Worm (Caenorhabditis elegans) whole organism, late embryonic: ENCODE results near the gene clc-13.

Source experiments
- C38D4.7 ChIP-seq: fragments of 200-800 bp; sonication (Bioruptor generic); optimal IDR thresholded peaks from 2 replicates; lab custom pipeline; 2018; ENCODE audit warnings: mild to moderate bottlenecking, missing genetic modification characterization, moderate library complexity, missing compliant biosample characterization
- F13H6.1 ChIP-seq: sonication (generic microtip); optimal IDR thresholded peaks from 2 replicates; lab custom pipeline; 2016; ENCODE audit warnings: missing genetic modification characterization, missing compliant biosample characterization
- K02D7.2 ChIP-seq: sonication (generic microtip); optimal IDR thresholded peaks from 2 replicates; lab custom pipeline; 2017; ENCODE audit warnings: mild to moderate bottlenecking, missing genetic modification characterization, missing compliant biosample characterization
- K09A11.1 ChIP-seq: sonication (generic microtip); optimal IDR thresholded peaks from 2 replicates; lab custom pipeline; 2017; ENCODE audit warnings: antibody characterized with exemption, mild to moderate bottlenecking, missing genetic modification characterization, missing compliant biosample characterization; ENCODE audit not compliant: insufficient read depth
- ahr-1 ChIP-seq: sonication (generic microtip); optimal IDR thresholded peaks from 2 replicates; lab custom pipeline; 2016; ENCODE audit warnings: missing genetic modification characterization, missing compliant biosample characterization
- ceh-14 ChIP-seq: sonication (generic microtip); optimal IDR thresholded peaks from 2 replicates; lab custom pipeline; 2016; ENCODE audit warnings: missing genotype, missing genetic modification characterization, missing compliant biosample characterization
- ceh-18 ChIP-seq: sonication (generic microtip); optimal IDR thresholded peaks from 2 replicates; lab custom pipeline; 2016; ENCODE audit warnings: missing genetic modification characterization, missing compliant biosample characterization
- ceh-19 ChIP-seq: fragments of 200-800 bp; sonication (Bioruptor generic); optimal IDR thresholded peaks from 2 replicates; lab custom pipeline; 2018; ENCODE audit warnings: mild to moderate bottlenecking, missing genetic modification characterization, missing compliant biosample characterization
- ceh-22 ChIP-seq: sonication (generic microtip); optimal IDR thresholded peaks from 2 replicates; lab custom pipeline; 2017; ENCODE audit warnings: missing biosample characterization, missing genetic modification characterization
- ceh-31 ChIP-seq: sonication (generic microtip); optimal IDR thresholded peaks from 2 replicates; lab custom pipeline; 2016; ENCODE audit warnings: missing genetic modification characterization, missing compliant biosample characterization
- ceh-34 ChIP-seq: sonication (generic microtip); optimal IDR thresholded peaks from 2 replicates; lab custom pipeline; 2016; ENCODE audit warnings: mild to moderate bottlenecking, missing genetic modification characterization, missing compliant biosample characterization
- ceh-45 ChIP-seq: fragments of 200-800 bp; sonication (Bioruptor generic); IDR thresholded peaks from 2 replicates; pipeline ENCODE4 v1.3.6; 2022; ENCODE audit warnings: missing genetic modification reagents, missing genetic modification characterization, missing compliant biosample characterization
- ceh-48 ChIP-seq: sonication (generic microtip); optimal IDR thresholded peaks from 2 replicates; lab custom pipeline; 2016; ENCODE audit warnings: missing genetic modification characterization, inconsistent platforms, missing compliant biosample characterization
- dmd-4 ChIP-seq: sonication (generic microtip); optimal IDR thresholded peaks from 2 replicates; lab custom pipeline; 2016; ENCODE audit warnings: borderline replicate concordance, missing genetic modification characterization, missing compliant biosample characterization
- dve-1 ChIP-seq: sonication (generic microtip); optimal IDR thresholded peaks from 2 replicates; lab custom pipeline; 2017; ENCODE audit warnings: antibody characterized with exemption, mild to moderate bottlenecking, missing genetic modification characterization, missing compliant biosample characterization
- elt-2 ChIP-seq: sonication (generic microtip); optimal IDR thresholded peaks from 2 replicates; lab custom pipeline; 2016; ENCODE audit warnings: missing genetic modification reagents, missing genetic modification characterization, missing compliant biosample characterization
- elt-4 ChIP-seq: sonication (generic microtip); optimal IDR thresholded peaks from 2 replicates; lab custom pipeline; 2016; ENCODE audit warnings: missing genetic modification characterization, missing compliant biosample characterization
- ets-4 ChIP-seq: sonication (generic microtip); optimal IDR thresholded peaks from 2 replicates; lab custom pipeline; 2016; ENCODE audit warnings: missing genetic modification characterization, missing compliant biosample characterization
- fax-1 ChIP-seq: sonication (generic microtip); optimal IDR thresholded peaks from 2 replicates; lab custom pipeline; 2016; ENCODE audit warnings: missing genotype, missing genetic modification characterization, missing compliant biosample characterization
- fkh-10 ChIP-seq: fragments of 150-350 bp; optimal IDR thresholded peaks from 2 replicates; lab custom pipeline; 2014; ENCODE audit warnings: missing biosample characterization, missing genetic modification reagents, missing genetic modification characterization
- fkh-6 ChIP-seq: sonication (generic microtip); optimal IDR thresholded peaks from 2 replicates; lab custom pipeline; 2016; ENCODE audit warnings: missing genetic modification characterization, missing compliant biosample characterization
- gmeb-2 ChIP-seq: sonication (generic microtip); optimal IDR thresholded peaks from 2 replicates; lab custom pipeline; 2016; ENCODE audit warnings: missing genetic modification characterization, inconsistent platforms, missing compliant biosample characterization
- hlh-30 ChIP-seq: sonication (generic microtip); optimal IDR thresholded peaks from 2 replicates; lab custom pipeline; 2017; ENCODE audit warnings: antibody characterized with exemption, missing genetic modification characterization, missing compliant biosample characterization; ENCODE audit not compliant: insufficient read depth
- hlh-6 ChIP-seq: sonication (generic microtip); optimal IDR thresholded peaks from 2 replicates; lab custom pipeline; 2016; ENCODE audit warnings: missing genotype, missing genetic modification characterization, missing compliant biosample characterization
- lin-11 ChIP-seq: fragments of 200-800 bp; sonication (Bioruptor generic); optimal IDR thresholded peaks from 2 replicates; lab custom pipeline; 2018; ENCODE audit warnings: mild to moderate bottlenecking, missing genetic modification characterization, missing compliant biosample characterization
- madf-2 ChIP-seq: sonication (generic microtip); optimal IDR thresholded peaks from 2 replicates; lab custom pipeline; 2017; ENCODE audit warnings: missing genetic modification characterization, missing compliant biosample characterization
- nfya-1 ChIP-seq: sonication (generic microtip); optimal IDR thresholded peaks from 2 replicates; lab custom pipeline; 2017; ENCODE audit warnings: missing genetic modification characterization, mild to moderate bottlenecking, missing compliant biosample characterization, antibody characterized with exemption, moderate library complexity
- odd-2 ChIP-seq: sonication (generic microtip); optimal IDR thresholded peaks from 2 replicates; lab custom pipeline; 2017; ENCODE audit warnings: antibody characterized with exemption, mild to moderate bottlenecking, missing genetic modification characterization, missing compliant biosample characterization
- pat-9 ChIP-seq: fragments of 200-800 bp; sonication (Bioruptor generic); optimal IDR thresholded peaks from 2 replicates; lab custom pipeline; 2018; ENCODE audit warnings: mild to moderate bottlenecking, missing genetic modification characterization, moderate library complexity, missing compliant biosample characterization
- pax-1 ChIP-seq: fragments of 150-350 bp; optimal IDR thresholded peaks from 2 replicates; lab custom pipeline; 2014; ENCODE audit warnings: missing biosample characterization, missing genetic modification characterization
- pqm-1 ChIP-seq: sonication (generic microtip); optimal IDR thresholded peaks from 2 replicates; lab custom pipeline; 2016; ENCODE audit warnings: missing genetic modification characterization, missing compliant biosample characterization
- pros-1 ChIP-seq: fragments of 150-350 bp; optimal IDR thresholded peaks from 2 replicates; lab custom pipeline; 2014; ENCODE audit warnings: missing biosample characterization, missing genetic modification reagents, missing genetic modification characterization
- ref-2 ChIP-seq: sonication (generic microtip); optimal IDR thresholded peaks from 2 replicates; lab custom pipeline; 2016; ENCODE audit warnings: missing genetic modification characterization, missing compliant biosample characterization
- rnt-1 ChIP-seq: sonication (generic microtip); optimal IDR thresholded peaks from 2 replicates; lab custom pipeline; 2016; ENCODE audit warnings: missing genetic modification characterization, missing compliant biosample characterization
- sdc-2 ChIP-seq: sonication (generic microtip); optimal IDR thresholded peaks from 2 replicates; lab custom pipeline; 2016; ENCODE audit warnings: missing genotype, missing genetic modification characterization, missing compliant biosample characterization
- sox-2 ChIP-seq: fragments of 200-800 bp; sonication (Bioruptor generic); IDR thresholded peaks from 2 replicates; pipeline ENCODE4 v1.3.6; 2022; ENCODE audit warnings: missing genetic modification reagents, missing genetic modification characterization, missing compliant biosample characterization
- sox-4 ChIP-seq: sonication (generic microtip); optimal IDR thresholded peaks from 2 replicates; lab custom pipeline; 2017; ENCODE audit warnings: mild to moderate bottlenecking, missing genetic modification characterization, inconsistent platforms, missing compliant biosample characterization
- tbx-2 ChIP-seq: sonication (generic microtip); optimal IDR thresholded peaks from 2 replicates; lab custom pipeline; 2016; ENCODE audit warnings: missing genetic modification characterization, missing compliant biosample characterization
- tbx-7 ChIP-seq: sonication (generic microtip); optimal IDR thresholded peaks from 2 replicates; lab custom pipeline; 2016; ENCODE audit warnings: missing genotype, missing genetic modification characterization, missing compliant biosample characterization
- unc-42 ChIP-seq: sonication (generic microtip); optimal IDR thresholded peaks from 2 replicates; lab custom pipeline; 2016; ENCODE audit warnings: missing genotype, missing genetic modification characterization, missing compliant biosample characterization
- unc-55 ChIP-seq: sonication (generic microtip); optimal IDR thresholded peaks from 2 replicates; lab custom pipeline; 2017; ENCODE audit warnings: missing biosample characterization, missing genetic modification reagents, missing genetic modification characterization
- ztf-16 ChIP-seq: sonication (generic microtip); optimal IDR thresholded peaks from 2 replicates; lab custom pipeline; 2017; ENCODE audit warnings: missing genetic modification characterization, missing compliant biosample characterization

The clc-13 gene

DNA sequence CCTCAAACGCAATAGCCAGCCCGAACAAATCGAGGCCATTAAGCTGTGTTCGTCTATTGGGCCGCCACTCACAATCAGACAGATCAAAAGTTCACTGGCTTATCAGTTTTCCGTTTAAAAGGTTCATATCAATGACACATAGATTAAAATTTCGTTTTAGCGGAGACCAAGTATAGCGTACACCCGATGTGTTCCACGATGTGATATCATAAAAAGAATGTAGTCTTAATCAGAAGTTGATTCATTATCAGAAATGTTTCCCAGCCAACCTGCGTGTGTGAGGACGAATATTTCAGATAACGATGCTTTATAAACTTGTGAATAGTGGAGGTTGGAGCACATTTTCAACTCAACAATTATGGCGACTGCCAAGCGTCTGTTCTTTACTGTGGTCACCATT, at the start of gene clc-13:
Gene clc-13, plus strand, starts transcription at position 359 of the 400 bp plus-strand sequence.
- TF ChIP-seq pros-1 (no peak), elt-2 (peak; percentile 89), unc-55 (GFP tag; lab: Kevin White, UChicago) (no peak)
- TF ChIP-seq, all 69 proteins: peak for 1

DNA sequence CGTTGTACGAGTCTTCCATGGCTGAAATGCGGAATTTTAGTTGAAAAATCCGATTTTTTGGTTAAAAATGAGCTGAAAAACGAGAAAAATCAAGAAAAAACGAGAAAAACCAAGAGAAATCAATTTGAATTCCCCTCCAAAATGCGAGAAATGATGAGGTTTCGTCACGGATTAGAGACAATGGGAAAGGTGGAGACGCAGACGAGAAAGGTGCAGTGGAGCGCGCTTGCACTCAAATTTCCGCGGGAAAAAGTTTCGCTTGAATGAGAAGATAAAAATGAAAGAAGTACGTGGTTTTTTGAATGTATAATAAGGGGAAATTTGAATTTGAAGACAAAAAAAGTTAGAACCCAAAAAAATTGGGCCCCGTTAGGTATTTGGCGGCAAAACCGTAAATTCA, 48.6 kb upstream of the clc-13 start, which contains the start of gene efl-1:
Gene efl-1, minus strand, starts transcription at position 21 of the 400 bp plus-strand sequence.
- TF ChIP-seq fkh-10 = no peak
- TF ChIP-seq pqm-1 = peak; percentile 19
- TF ChIP-seq pros-1 = peak; percentile 58
- TF ChIP-seq hlh-30 (tag; lab: Kevin White, UChicago) = peak; percentile 8
- TF ChIP-seq ref-2 (tag; lab: Kevin White, UChicago) = peak; percentile 66
- no peak for TF ChIP-seq ceh-22 (tag; lab: Kevin White, UChicago)
- peak; percentile 52 for TF ChIP-seq tbx-2 (tag; lab: Kevin White, UChicago)
- peak; percentile 88 for TF ChIP-seq unc-55 (GFP tag; lab: Kevin White, UChicago)
- TF ChIP-seq ceh-48 = peak; percentile 9
- TF ChIP-seq dmd-4 (tag; lab: Kevin White, UChicago) = no peak
- TF ChIP-seq ceh-31 (tag; lab: Kevin White, UChicago) = peak; percentile 58
- peak; percentile 56 for TF ChIP-seq ceh-34 (tag; lab: Kevin White, UChicago)
- no peak for TF ChIP-seq sdc-2 (tag; lab: Kevin White, UChicago)
- peak; percentile 57 for TF ChIP-seq dve-1 (tag; lab: Kevin White, UChicago)
- TF ChIP-seq rnt-1 (tag; lab: Kevin White, UChicago) = peak; percentile 78
- peak; percentile 77 for TF ChIP-seq ceh-14 (tag; lab: Kevin White, UChicago)
- peak; percentile 94 for TF ChIP-seq pax-1 (tag; lab: Kevin White, UChicago)
- TF ChIP-seq F13H6.1 (tag; lab: Kevin White, UChicago) = no peak
- peak; percentile 34 for TF ChIP-seq ceh-19
- no peak for TF ChIP-seq fkh-6 (tag; lab: Kevin White, UChicago)
- peak; percentile 61 for TF ChIP-seq elt-2
- TF ChIP-seq fax-1 = no peak
- TF ChIP-seq ceh-18 (tag; lab: Kevin White, UChicago) = peak; percentile 70
- peak; percentile 86 for TF ChIP-seq nfya-1 (tag; lab: Kevin White, UChicago)
- peak; percentile 17 for TF ChIP-seq ets-4 (tag; lab: Kevin White, UChicago)
- TF ChIP-seq unc-42 = peak; percentile 98
- no peak for TF ChIP-seq sox-4 (tag; lab: Kevin White, UChicago)
- no peak for TF ChIP-seq ceh-45 (GFP tag; lab: Robert Waterston, UW)
- peak; percentile 21 for TF ChIP-seq K09A11.1 (tag; lab: Kevin White, UChicago)

DNA sequence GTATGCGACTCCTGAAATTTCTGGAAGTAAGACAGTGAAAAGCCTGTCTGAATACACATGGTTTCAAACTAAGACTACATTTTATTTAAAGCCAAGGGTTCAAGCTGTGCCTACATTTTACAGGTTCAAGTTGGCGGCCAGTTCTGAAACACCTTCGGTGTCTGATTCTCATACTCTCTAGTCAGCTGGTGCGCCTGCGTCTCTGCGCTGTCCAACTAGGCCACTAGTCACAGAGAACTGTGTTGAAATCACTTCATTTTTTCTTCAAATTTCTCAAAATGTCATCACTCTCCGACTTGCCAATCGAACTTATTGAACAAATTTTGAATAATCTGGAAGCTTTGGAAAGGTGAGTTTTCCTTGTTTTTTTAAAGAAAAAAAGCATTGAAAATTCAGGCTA, 47.6 kb upstream of the clc-13 start, which contains the start of gene fbxa-90:
Gene fbxa-90, plus strand, starts transcription at position 179 of the 400 bp plus-strand sequence.
- TF ChIP-seq pqm-1 (no peak), ceh-31 (tag; lab: Kevin White, UChicago) (no peak), ceh-18 (tag; lab: Kevin White, UChicago) (no peak), madf-2 (no peak), ceh-48 (no peak), lin-11 (tag; lab: Kevin White, UChicago) (no peak), odd-2 (tag; lab: Kevin White, UChicago) (no peak), sox-2 (GFP tag; lab: Robert Waterston, UW) (no peak), C38D4.7 (GFP tag; lab: Kevin White, UChicago) (no peak), rnt-1 (tag; lab: Kevin White, UChicago) (no peak), ahr-1 (tag; lab: Kevin White, UChicago) (no peak), K02D7.2 (tag; lab: Kevin White, UChicago) (no peak), hlh-6 (tag; lab: Kevin White, UChicago) (no peak), elt-4 (tag; lab: Kevin White, UChicago) (no peak), pros-1 (no peak), gmeb-2 (no peak), tbx-7 (no peak), dve-1 (tag; lab: Kevin White, UChicago) (no peak), pat-9 (tag; lab: Kevin White, UChicago) (no peak), ztf-16 (tag; lab: Kevin White, UChicago) (no peak)
